Fruit fly (Drosophila melanogaster) whole organism, adult: ENCODE data around the gene ppk30.

Source experiments
- cic ChIP-seq: fragments of 200-800 bp; sonication (Bioruptor generic); optimal IDR thresholded peaks from 2 replicates; lab custom pipeline; 2017; ENCODE audit warnings: missing biosample characterization, mild to moderate bottlenecking, missing genetic modification characterization, moderate library complexity
- ovo ChIP-seq: fragments of 200-800 bp; sonication (Bioruptor generic); optimal IDR thresholded peaks from 2 replicates; lab custom pipeline; 2016; ENCODE audit warnings: missing biosample characterization, missing genetic modification characterization
- tj ChIP-seq: fragments of 200-800 bp; sonication (Bioruptor generic); optimal IDR thresholded peaks from 3 replicates; lab custom pipeline; 2017; ENCODE audit warnings: missing biosample characterization, mild to moderate bottlenecking, missing genetic modification characterization, moderate library complexity

DNA sequence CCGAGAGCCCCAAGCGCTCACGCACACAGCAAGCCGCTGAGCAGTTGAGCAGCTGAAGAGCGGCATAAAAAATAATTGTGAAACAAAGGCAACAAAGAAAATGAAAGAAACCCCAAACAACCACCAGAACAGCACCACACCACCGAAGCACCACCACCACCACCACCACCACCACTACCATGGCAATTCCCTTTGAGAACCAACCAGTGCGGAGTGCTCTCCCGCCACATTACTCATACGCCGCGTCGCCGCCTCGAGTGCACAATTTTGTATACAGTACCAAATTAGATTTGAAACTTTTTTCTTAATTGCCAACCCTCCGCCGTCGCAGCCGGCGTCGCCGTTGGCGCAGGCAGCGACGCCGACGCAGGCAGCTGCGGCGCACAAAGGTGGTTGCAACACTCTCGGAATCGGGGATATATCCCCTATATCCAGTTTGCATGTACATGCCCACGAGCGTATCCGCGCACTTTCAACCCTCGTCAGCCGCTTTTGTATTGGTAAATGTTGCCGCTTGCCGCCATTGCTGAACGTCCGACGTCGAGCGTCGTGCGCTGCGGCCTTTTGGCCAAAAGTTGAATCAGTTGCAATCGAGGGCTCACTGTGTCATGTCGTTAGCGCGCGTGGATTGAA is 23.2 kb downstream of the ppk30 start, which contains the start of gene dmrt99B:
- TF ChIP-seq cic (GFP tag; lab: Kevin White, UChicago) (no peak), ovo (GFP tag; lab: Kevin White, UChicago) (no peak), tj (GFP tag; lab: Kevin White, UChicago) (no peak)
